Fruit fly (Drosophila melanogaster): ENCODE data around the gene CG17078.
A peak's percentile ranks its signal among the peaks of the same experiment; 100 is the strongest.

Gene CG17078

dm6 chr2L:305646-306045 is 27.6 kb upstream of the CG17078 start, which contains the start of gene Plc21C (continued):
- TF ChIP-seq CG32532 (GFP tag; IDR thresholded peaks at IDR 0.05): peak; percentile 56; the same call in 1 of the 2 replicates
- peak; percentile 83 for TF ChIP-seq CG3995 (GFP tag; optimal IDR thresholded peaks at IDR 0.05)
- peak; percentile 17 for TF ChIP-seq dmrt99B (tag; optimal IDR thresholded peaks at IDR 0.05)
- no peak for TF ChIP-seq unpg (GFP tag; optimal IDR thresholded peaks at IDR 0.05)
- TF ChIP-seq Chrac-16 (GFP tag; optimal IDR thresholded peaks at IDR 0.05): peak; percentile 44
- peak; percentile 57; the same call in 2 of the 3 replicates for TF ChIP-seq knrl (GFP tag; IDR thresholded peaks at IDR 0.05; ENCODE audit: partially characterized antibody)
- peak; percentile 69 for TF ChIP-seq CG17829 (tag; optimal IDR thresholded peaks at IDR 0.05)
- TF ChIP-seq CG2199 (GFP tag; IDR thresholded peaks at IDR 0.05): no peak
- TF ChIP-seq CG11723 (GFP tag; optimal IDR thresholded peaks at IDR 0.05): no peak
- no peak for TF ChIP-seq CG1024 (GFP tag; IDR thresholded peaks at IDR 0.05)
- no peak for TF ChIP-seq peb (GFP tag; IDR thresholded peaks at IDR 0.05)
- TF ChIP-seq dmrt11E (tag; optimal IDR thresholded peaks at IDR 0.05): no peak
- 0 out of 2 replicates have a peak, but pooled peaks have one; percentile 10 for TF ChIP-seq CG14014 (GFP tag; IDR thresholded peaks at IDR 0.05)
- TF ChIP-seq maf-S (GFP tag; optimal IDR thresholded peaks at IDR 0.05): no peak
- peak; percentile 52 for TF ChIP-seq CG12769 (tag; optimal IDR thresholded peaks at IDR 0.05)
- no peak for TF ChIP-seq CG7786 (GFP tag; optimal IDR thresholded peaks at IDR 0.05)
- peak; percentile 24 for TF ChIP-seq Spps (tag; optimal IDR thresholded peaks at IDR 0.05)
- TF ChIP-seq prd (optimal IDR thresholded peaks at IDR 0.05): no peak
- TF ChIP-seq prd (GFP tag; IDR thresholded peaks at IDR 0.05): peak; percentile 33; the same call in 1 of the 3 replicates
- TF ChIP-seq Dek (tag; optimal IDR thresholded peaks at IDR 0.05): peak; percentile 42
- peak; percentile 4 for TF ChIP-seq CG6854 (GFP tag; optimal IDR thresholded peaks at IDR 0.05)
- peak; percentile 14 for TF ChIP-seq salm (tag; optimal IDR thresholded peaks at IDR 0.05)
- peak; percentile 10 for TF ChIP-seq kni (GFP tag; optimal IDR thresholded peaks at IDR 0.05)
- no peak for TF ChIP-seq CG16779 (GFP tag; IDR thresholded peaks at IDR 0.05)
- peak; percentile 48 for TF ChIP-seq grn (GFP tag; optimal IDR thresholded peaks at IDR 0.05)
- TF ChIP-seq wek (GFP tag; optimal IDR thresholded peaks at IDR 0.05): no peak
- TF ChIP-seq CG5245 (GFP tag; optimal IDR thresholded peaks at IDR 0.05): no peak
- TF ChIP-seq E2f2 (GFP tag; IDR thresholded peaks at IDR 0.05): peak; percentile 100
- no peak for TF ChIP-seq TFAM (GFP tag; optimal IDR thresholded peaks at IDR 0.05)
- no peak for TF ChIP-seq tll (GFP tag; optimal IDR thresholded peaks at IDR 0.05)
- TF ChIP-seq danr (GFP tag; IDR thresholded peaks at IDR 0.05): no peak
- TF ChIP-seq Neu2 (GFP tag; optimal IDR thresholded peaks at IDR 0.05; ENCODE audit: borderline replicate concordance): no peak
- peak; percentile 52 for TF ChIP-seq CG30403 (GFP tag; optimal IDR thresholded peaks at IDR 0.05)
- TF ChIP-seq CG13894 (tag; optimal IDR thresholded peaks at IDR 0.05): peak; percentile 60
- peak; percentile 27 for TF ChIP-seq Dad (GFP tag; optimal IDR thresholded peaks at IDR 0.05)
- no peak for TF ChIP-seq CG12744 (GFP tag; optimal IDR thresholded peaks at IDR 0.05)
- TF ChIP-seq lbe (GFP tag; optimal IDR thresholded peaks at IDR 0.05): no peak
- peak; percentile 16 for TF ChIP-seq ftz-f1 (GFP tag; optimal IDR thresholded peaks at IDR 0.05)
- TF ChIP-seq Gug (GFP tag; IDR thresholded peaks at IDR 0.05): no peak
- 0 out of 2 replicates have a peak, but pooled peaks have one; percentile 6 for TF ChIP-seq CG11247 (GFP tag; IDR thresholded peaks at IDR 0.05)
- no peak for TF ChIP-seq gce (GFP tag; IDR thresholded peaks at IDR 0.05)
- TF ChIP-seq CG12391 (tag; optimal IDR thresholded peaks at IDR 0.05): peak; percentile 65
- TF ChIP-seq MTF-1 (GFP tag; optimal IDR thresholded peaks at IDR 0.05; ENCODE audit: borderline replicate concordance): no peak
- peak; percentile 69 for TF ChIP-seq CoRest (tag; optimal IDR thresholded peaks at IDR 0.05)
- no peak for TF ChIP-seq CG8281 (tag; optimal IDR thresholded peaks at IDR 0.05)
- TF ChIP-seq run (tag; optimal IDR thresholded peaks at IDR 0.05): peak; percentile 40
- TF ChIP-seq onecut (GFP tag; IDR thresholded peaks at IDR 0.05): no peak
- peak; percentile 100 for TF ChIP-seq trem (tag; optimal IDR thresholded peaks at IDR 0.05)
- TF ChIP-seq CG17802 (tag; optimal IDR thresholded peaks at IDR 0.05): no peak
- no peak for TF ChIP-seq CG31365 (tag; optimal IDR thresholded peaks at IDR 0.05)
- peak; percentile 89 for TF ChIP-seq CG9797 (GFP tag; optimal IDR thresholded peaks at IDR 0.05)
